Fruit fly (Drosophila melanogaster) Kc167 (cell line): Measurements from ENCODE around the gene Myo31DF.

Experiments used
- Myc ChIP-seq: fragments of >200 bp; optimal IDR thresholded peaks from 2 replicates; lab custom pipeline; 2017; ENCODE audit warnings: missing external identifiers
- h ChIP-seq: fragments of >200 bp; optimal IDR thresholded peaks from 3 replicates; lab custom pipeline; 2018; ENCODE audit warnings: missing external identifiers
- psq ChIP-seq: fragments of >200 bp; optimal IDR thresholded peaks from 2 replicates; lab custom pipeline; 2017; ENCODE audit warnings: missing external identifiers

DNA sequence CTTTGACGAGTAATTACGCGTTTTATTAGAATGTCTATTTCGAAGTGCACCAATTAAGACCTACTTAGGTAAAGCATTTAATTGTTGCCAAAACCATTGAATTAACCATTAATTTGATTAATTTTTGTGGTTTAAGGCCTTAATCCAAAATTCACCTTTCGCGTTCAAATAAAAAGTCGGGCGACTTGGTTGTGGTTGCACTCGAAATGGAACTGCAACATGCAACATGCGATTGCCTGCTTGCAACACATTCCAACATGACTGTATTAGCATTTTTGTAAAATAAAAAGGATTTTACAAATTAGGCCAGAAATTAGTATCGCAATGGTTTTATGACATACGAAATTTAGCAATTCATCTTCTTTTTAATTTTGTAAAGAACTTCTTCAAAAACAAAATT lies 31.8 kb downstream of the Myo31DF start:
- TF ChIP-seq psq (lab: Kevin White, UChicago) (no peak), h (lab: Kevin White, UChicago) (no peak), Myc (no peak)
